Fruit fly (Drosophila melanogaster): ENCODE data around the gene CtsL4.
A peak's percentile ranks its signal among the peaks of the same experiment; 100 is the strongest.

Gene CtsL4

DNA sequence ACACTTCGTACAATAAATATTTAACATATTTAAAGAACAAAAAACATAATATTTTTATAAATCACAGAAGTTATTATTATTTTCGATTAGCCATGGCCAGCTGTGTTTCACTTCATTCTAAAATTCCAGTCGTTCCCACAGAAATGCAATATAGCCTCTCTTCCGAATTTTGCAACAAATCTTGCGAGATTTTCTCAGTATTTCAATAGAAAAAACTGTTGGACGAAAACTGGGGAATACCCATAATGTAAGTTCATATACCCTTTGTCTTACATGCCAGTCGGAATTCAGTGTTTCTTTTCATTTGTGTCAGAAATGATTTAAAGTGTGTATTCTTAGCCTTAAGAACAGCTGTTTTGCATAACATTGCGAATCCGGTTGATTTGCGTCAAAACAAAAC lies at the start of gene CtsL4, which contains the start of gene ClpP (continued):
- TF ChIP-seq CG3847 (GFP tag; IDR thresholded peaks at IDR 0.05) (peak; percentile 36; the same call in 1 of the 2 replicates), CG18476 (GFP tag; optimal IDR thresholded peaks at IDR 0.05) (no peak), Dp (GFP tag; optimal IDR thresholded peaks at IDR 0.05) (peak; percentile 5), onecut (GFP tag; IDR thresholded peaks at IDR 0.05) (no peak), Atf-2 (GFP tag; optimal IDR thresholded peaks at IDR 0.05) (no peak), CkIIα-i1 (GFP tag; IDR thresholded peaks at IDR 0.05) (no peak), CG2129 (GFP tag; IDR thresholded peaks at IDR 0.05; ENCODE audit: partially characterized antibody) (no peak), TFAM (GFP tag; optimal IDR thresholded peaks at IDR 0.05) (no peak), CG18619 (GFP tag; optimal IDR thresholded peaks at IDR 0.05) (no peak), Doc2 (GFP tag; IDR thresholded peaks at IDR 0.05) (no peak), sens-2 (GFP tag; IDR thresholded peaks at IDR 0.05) (no peak; the same call in 1 of the 2 replicates), CG3163 (GFP tag; optimal IDR thresholded peaks at IDR 0.05) (no peak), Six4 (GFP tag; optimal IDR thresholded peaks at IDR 0.05) (peak; percentile 37), CG12104 (GFP tag; optimal IDR thresholded peaks at IDR 0.05) (no peak), ken (GFP tag; IDR thresholded peaks at IDR 0.05) (no peak), CTCF (GFP tag; optimal IDR thresholded peaks at IDR 0.05) (no peak), Stat92E (GFP tag; optimal IDR thresholded peaks at IDR 0.05) (no peak), al (GFP tag; IDR thresholded peaks at IDR 0.05) (no peak), sd (tag; optimal IDR thresholded peaks at IDR 0.05) (no peak), CG31441 (GFP tag; IDR thresholded peaks at IDR 0.05) (no peak), seq (GFP tag; IDR thresholded peaks at IDR 0.05) (no peak), Rfx (GFP tag; IDR thresholded peaks at IDR 0.05) (no peak; the same call in 1 of the 2 replicates), Sox100B (GFP tag; optimal IDR thresholded peaks at IDR 0.05) (no peak), Hey (tag; optimal IDR thresholded peaks at IDR 0.05) (no peak), Gug (GFP tag; IDR thresholded peaks at IDR 0.05) (peak; percentile 47; the same call in 2 of the 4 replicates), fd3F (GFP tag; optimal IDR thresholded peaks at IDR 0.05) (peak; percentile 42), fd96Cb (tag; optimal IDR thresholded peaks at IDR 0.05) (peak; percentile 37), Jarid2 (GFP tag; optimal IDR thresholded peaks at IDR 0.05) (no peak), CG4730 (GFP tag; IDR thresholded peaks at IDR 0.05) (no peak), slbo (GFP tag; IDR thresholded peaks at IDR 0.05) (peak; percentile 76), tll (GFP tag; optimal IDR thresholded peaks at IDR 0.05) (no peak), slp2 (GFP tag; optimal IDR thresholded peaks at IDR 0.05) (no peak), prd (optimal IDR thresholded peaks at IDR 0.05) (no peak), prd (GFP tag; IDR thresholded peaks at IDR 0.05) (peak; percentile 67; the same call in 2 of the 3 replicates), PHDP (tag; optimal IDR thresholded peaks at IDR 0.05) (no peak), Hr78 (GFP tag; optimal IDR thresholded peaks at IDR 0.05) (no peak), dpn (GFP tag; optimal IDR thresholded peaks at IDR 0.05) (peak; percentile 53 to 67), salm (tag; optimal IDR thresholded peaks at IDR 0.05) (no peak), CG3281 (GFP tag; optimal IDR thresholded peaks at IDR 0.05) (peak; percentile 4), CG12299 (tag; optimal IDR thresholded peaks at IDR 0.05) (peak; percentile 39), YL-1 (GFP tag; optimal IDR thresholded peaks at IDR 0.05) (peak; percentile 53), CG10654 (GFP tag; optimal IDR thresholded peaks at IDR 0.05) (peak; percentile 4), CG31224 (GFP tag; IDR thresholded peaks at IDR 0.05) (no peak), sug (tag; optimal IDR thresholded peaks at IDR 0.05) (no peak), rib (GFP tag; IDR thresholded peaks at IDR 0.05) (peak; percentile 83), lilli (GFP tag; optimal IDR thresholded peaks at IDR 0.05) (peak; percentile 60), br (optimal IDR thresholded peaks at IDR 0.05) (no peak), emc (GFP tag; optimal IDR thresholded peaks at IDR 0.05) (no peak), CG2202 (tag; optimal IDR thresholded peaks at IDR 0.05) (no peak), Neu2 (GFP tag; optimal IDR thresholded peaks at IDR 0.05; ENCODE audit: borderline replicate concordance) (no peak), NC2α (GFP tag; optimal IDR thresholded peaks at IDR 0.05) (no peak), CG12219 (GFP tag; optimal IDR thresholded peaks at IDR 0.05) (no peak), CG18764 (GFP tag; optimal IDR thresholded peaks at IDR 0.05) (peak; percentile 17)
